Worm (Caenorhabditis elegans) whole organism, early embryonic: ENCODE results near the gene unc-42.

Source experiments
- F13C5.2 ChIP-seq: sonication (generic microtip); optimal IDR thresholded peaks from 2 replicates; lab custom pipeline; 2017; ENCODE audit warnings: mild to moderate bottlenecking, missing genetic modification characterization, inconsistent platforms, missing compliant biosample characterization
- ama-1 ChIP-seq: fragments of 150-350 bp; optimal IDR thresholded peaks from 2 replicates; lab custom pipeline; 2014
- ceh-13 ChIP-seq: fragments of 200-800 bp; sonication (Bioruptor generic); optimal IDR thresholded peaks from 2 replicates; lab custom pipeline; 2018; ENCODE audit warnings: mild to moderate bottlenecking, missing genetic modification characterization, missing compliant biosample characterization
- hmbx-1 ChIP-seq: sonication (generic microtip); optimal IDR thresholded peaks from 2 replicates; lab custom pipeline; 2016; ENCODE audit warnings: mild to moderate bottlenecking, missing genetic modification characterization, missing compliant biosample characterization
- hmg-4 ChIP-seq: fragments of 200-800 bp; sonication (Bioruptor generic); optimal IDR thresholded peaks from 2 replicates; lab custom pipeline; 2018; ENCODE audit warnings: mild to moderate bottlenecking, missing genetic modification characterization, missing compliant biosample characterization
- scrt-1 ChIP-seq: fragments of 200-800 bp; sonication (Bioruptor generic); IDR thresholded peaks from 2 replicates; pipeline ENCODE4 v1.3.6; 2022; ENCODE audit warnings: missing genetic modification characterization, missing compliant biosample characterization
- sea-1 ChIP-seq: fragments of 200-800 bp; sonication (Bioruptor generic); conservative IDR thresholded peaks from 2 replicates; pipeline ENCODE4 v1.3.6; 2022; ENCODE audit warnings: missing genetic modification characterization, missing compliant biosample characterization

ce11 chrV:9725719-9726118 lies 43.5 kb downstream of the unc-42 start:
- no peak for TF ChIP-seq sea-1 (GFP tag; lab: Robert Waterston, UW)
- no peak for TF ChIP-seq ceh-13
- no peak for TF ChIP-seq ama-1 (lab: Kevin White, UChicago)
- TF ChIP-seq hmbx-1 (tag; lab: Kevin White, UChicago): no peak
- TF ChIP-seq F13C5.2: no peak
- no peak for TF ChIP-seq hmg-4 (GFP tag; lab: Kevin White, UChicago)
- TF ChIP-seq scrt-1 (GFP tag; lab: Robert Waterston, UW): no peak
